Fruit fly (Drosophila melanogaster) whole organism, wandering third instar larva: Measurements from ENCODE around the gene ouib.

Experiments
- Dif ChIP-seq: fragments of 200-275, 200-300 bp; sonication (Bioruptor generic); optimal IDR thresholded peaks from 2 replicates; lab custom pipeline; 2018; ENCODE audit warnings: missing biosample characterization, missing genetic modification characterization; ENCODE audit not compliant: partially characterized antibody
- Hr78 ChIP-seq: fragments of >200 bp; optimal IDR thresholded peaks from 2 replicates; lab custom pipeline; 2017; ENCODE audit warnings: missing biosample characterization, missing genetic modification characterization
- Vsx2 ChIP-seq: fragments of 200-300, 225-300 bp; sonication (Bioruptor generic); optimal IDR thresholded peaks from 2 replicates; lab custom pipeline; 2018; ENCODE audit warnings: missing biosample characterization, missing genetic modification characterization; ENCODE audit not compliant: partially characterized antibody
- fru ChIP-seq: fragments of 200-800 bp; sonication (Bioruptor generic); optimal IDR thresholded peaks from 3 replicates; lab custom pipeline; 2016; ENCODE audit warnings: missing biosample characterization, mild to moderate bottlenecking, missing genetic modification characterization
- lola ChIP-seq: fragments of >200 bp; optimal IDR thresholded peaks from 2 replicates; lab custom pipeline; 2017; ENCODE audit warnings: missing biosample characterization, missing genetic modification characterization
- psq ChIP-seq: fragments of 200-800 bp; sonication (Bioruptor generic); optimal IDR thresholded peaks from 3 replicates; lab custom pipeline; 2017; ENCODE audit warnings: missing biosample characterization, mild to moderate bottlenecking, missing genetic modification characterization, moderate library complexity

dm6 chr3R:8747871-8748775 is 22.8 kb downstream of the ouib start:
- TF ChIP-seq lola (GFP tag; lab: Kevin White, UChicago) (no peak), Vsx2 (no peak), psq (peak; percentile 57), Hr78 (GFP tag; lab: Kevin White, UChicago) (no peak), fru (peak; percentile 83), Dif (GFP tag; lab: Kevin White, UChicago) (no peak)
